Fruit fly (Drosophila melanogaster): Measurements from ENCODE around the gene FarO.
A peak's percentile ranks its signal among the peaks of the same experiment; 100 is the strongest.

The FarO gene

dm6 chrX:2241842-2242241 is 38.2 kb upstream of the FarO start, which contains the start of gene kz:
Gene kz (minus strand): TSS chrX:2242035.
- TF ChIP-seq Dfd (GFP tag; optimal IDR thresholded peaks at IDR 0.05), result no peak
- TF ChIP-seq Dif (GFP tag; optimal IDR thresholded peaks at IDR 0.05; ENCODE audit: partially characterized antibody), result no peak
- TF ChIP-seq Myc (optimal IDR thresholded peaks at IDR 0.05), result peak; percentile 61
- no peak for TF ChIP-seq CG9705 (GFP tag; optimal IDR thresholded peaks at IDR 0.05)
- TF ChIP-seq N (GFP tag; optimal IDR thresholded peaks at IDR 0.05), result no peak
- TF ChIP-seq br (GFP tag; optimal IDR thresholded peaks at IDR 0.05), result no peak
- no peak for TF ChIP-seq GATAd (GFP tag; optimal IDR thresholded peaks at IDR 0.05)
- TF ChIP-seq brk (GFP tag; optimal IDR thresholded peaks at IDR 0.05), result no peak
- no peak for TF ChIP-seq Hr78 (GFP tag; optimal IDR thresholded peaks at IDR 0.05)

- peak; percentile 43 for TF ChIP-seq Dif (GFP tag; optimal IDR thresholded peaks at IDR 0.05; ENCODE audit: partially characterized antibody)
- TF ChIP-seq tai (GFP tag; optimal IDR thresholded peaks at IDR 0.05), result no peak
Observed at dm6 chrX:2225138-2225537, 21.5 kb upstream of the FarO start, which contains the start of gene pcx. Gene pcx (plus strand): TSS chrX:2225296.

dm6 chrX:2223454-2223853 is 19.8 kb upstream of the FarO start, which contains the start of gene CG14052:
Gene CG14052 (plus strand): TSS chrX:2223754.
- TF ChIP-seq Hr78 (GFP tag; optimal IDR thresholded peaks at IDR 0.05) (no peak), N (GFP tag; optimal IDR thresholded peaks at IDR 0.05) (no peak), dl (GFP tag; optimal IDR thresholded peaks at IDR 0.05; ENCODE audit: insufficient read depth in 1 of 2, partially characterized antibody in 2 of 2) (no peak), OdsH (GFP tag; optimal IDR thresholded peaks at IDR 0.05) (no peak), Sp1 (GFP tag; optimal IDR thresholded peaks at IDR 0.05) (no peak), GATAd (GFP tag; optimal IDR thresholded peaks at IDR 0.05) (no peak), Rel (GFP tag; optimal IDR thresholded peaks at IDR 0.05) (no peak), Rel (tag; optimal IDR thresholded peaks at IDR 0.05) (no peak), lola (GFP tag; optimal IDR thresholded peaks at IDR 0.05) (no peak), jim (GFP tag; optimal IDR thresholded peaks at IDR 0.05) (no peak), Myc (optimal IDR thresholded peaks at IDR 0.05) (no peak), Dif (GFP tag; optimal IDR thresholded peaks at IDR 0.05; ENCODE audit: partially characterized antibody) (no peak), CG9705 (GFP tag; optimal IDR thresholded peaks at IDR 0.05) (no peak), CG32264 (GFP tag; optimal IDR thresholded peaks at IDR 0.05) (no peak), h (GFP tag; optimal IDR thresholded peaks at IDR 0.05) (no peak), Dfd (GFP tag; optimal IDR thresholded peaks at IDR 0.05) (no peak), HLH106 (tag; optimal IDR thresholded peaks at IDR 0.05) (no peak), brk (GFP tag; optimal IDR thresholded peaks at IDR 0.05) (no peak), foxo (GFP tag; optimal IDR thresholded peaks at IDR 0.05) (no peak), Abd-B (GFP tag; optimal IDR thresholded peaks at IDR 0.05) (no peak), psq (GFP tag; optimal IDR thresholded peaks at IDR 0.05) (no peak)

DNA sequence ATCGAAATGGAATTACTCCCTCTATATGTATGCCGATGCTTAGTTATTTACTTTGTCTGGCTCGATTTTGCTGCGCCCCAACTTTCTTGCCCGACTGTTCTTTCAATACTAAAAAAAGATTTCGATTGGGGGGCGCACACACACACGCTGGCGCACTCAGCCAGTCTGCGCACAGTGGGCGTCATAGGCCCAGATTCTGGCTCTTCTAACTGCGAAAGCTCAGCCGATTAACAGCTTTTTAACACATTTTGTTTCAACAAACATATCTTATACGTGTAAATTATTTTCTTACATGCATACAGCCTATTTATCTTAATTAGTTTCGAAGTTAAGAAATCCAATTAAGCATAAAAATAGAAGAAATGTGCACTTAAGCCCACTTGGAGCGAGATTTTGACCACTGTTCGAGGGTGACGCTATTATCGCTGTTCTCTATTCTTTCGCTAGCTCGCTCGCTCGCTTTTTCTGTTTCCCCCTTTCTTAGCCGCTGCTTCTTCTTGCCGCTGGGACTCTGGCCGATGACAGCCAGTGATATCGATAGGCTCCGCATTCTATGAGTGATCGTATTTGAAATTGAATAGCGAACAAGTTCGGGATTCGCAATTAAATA is 18.6 kb upstream of the FarO start, which contains the start of gene Vinc:
TSS of gene Vinc (minus strand) at position 387 of the 610 bp plus-strand sequence.
- TF ChIP-seq sage (GFP tag; optimal IDR thresholded peaks at IDR 0.05), result no peak
- no peak for TF ChIP-seq tai (GFP tag; optimal IDR thresholded peaks at IDR 0.05)
- TF ChIP-seq fru (GFP tag; optimal IDR thresholded peaks at IDR 0.05), result peak; percentile 95
- peak in 1 of 2 experiments; percentile 93 for TF ChIP-seq foxo (GFP tag; optimal IDR thresholded peaks at IDR 0.05)
- peak; percentile 86 for TF ChIP-seq Hr83 (GFP tag; optimal IDR thresholded peaks at IDR 0.05; ENCODE audit: poor library complexity, severe bottlenecking)
- TF ChIP-seq Hr78 (GFP tag; optimal IDR thresholded peaks at IDR 0.05), result no peak
- no peak for TF ChIP-seq CrebA (GFP tag; optimal IDR thresholded peaks at IDR 0.05; ENCODE audit: borderline replicate concordance)
- no peak for TF ChIP-seq dmrt93B (GFP tag; optimal IDR thresholded peaks at IDR 0.05)
- TF ChIP-seq Dif (GFP tag; optimal IDR thresholded peaks at IDR 0.05; ENCODE audit: partially characterized antibody), result peak; percentile 40
- peak; percentile 86 for TF ChIP-seq Jra (GFP tag; optimal IDR thresholded peaks at IDR 0.05)
- TF ChIP-seq Myc (optimal IDR thresholded peaks at IDR 0.05), result no peak
- TF ChIP-seq jim (GFP tag; optimal IDR thresholded peaks at IDR 0.05), result no peak
- TF ChIP-seq Sp1 (GFP tag; optimal IDR thresholded peaks at IDR 0.05), result peak; percentile 82
- TF ChIP-seq lola (GFP tag; optimal IDR thresholded peaks at IDR 0.05), result no peak
- TF ChIP-seq Rel (GFP tag; optimal IDR thresholded peaks at IDR 0.05), result peak; percentile 40
- peak; percentile 97 for TF ChIP-seq Rel (tag; optimal IDR thresholded peaks at IDR 0.05)
- TF ChIP-seq rgr (GFP tag; optimal IDR thresholded peaks at IDR 0.05), result peak; percentile 78
- no peak for TF ChIP-seq Hnf4 (GFP tag; optimal IDR thresholded peaks at IDR 0.05)
- TF ChIP-seq woc (GFP tag; optimal IDR thresholded peaks at IDR 0.05), result no peak
- TF ChIP-seq brk (GFP tag; optimal IDR thresholded peaks at IDR 0.05), result no peak
- TF ChIP-seq usp (GFP tag; optimal IDR thresholded peaks at IDR 0.05), result no peak
- peak; percentile 92 for TF ChIP-seq HLH106 (tag; optimal IDR thresholded peaks at IDR 0.05)
- no peak for TF ChIP-seq Dfd (GFP tag; optimal IDR thresholded peaks at IDR 0.05)
- TF ChIP-seq GATAd (GFP tag; optimal IDR thresholded peaks at IDR 0.05), result no peak
- TF ChIP-seq h (GFP tag; optimal IDR thresholded peaks at IDR 0.05), result peak; percentile 93
- peak; percentile 88 for TF ChIP-seq br (GFP tag; optimal IDR thresholded peaks at IDR 0.05)
- TF ChIP-seq ey (GFP tag; optimal IDR thresholded peaks at IDR 0.05), result peak; percentile 82
- TF ChIP-seq Vsx2 (GFP tag; optimal IDR thresholded peaks at IDR 0.05; ENCODE audit: partially characterized antibody), result no peak
- TF ChIP-seq dsf (GFP tag; optimal IDR thresholded peaks at IDR 0.05; ENCODE audit: borderline replicate concordance), result no peak
- TF ChIP-seq pan (optimal IDR thresholded peaks at IDR 0.05), result no peak
- no peak for TF ChIP-seq N (GFP tag; optimal IDR thresholded peaks at IDR 0.05)
- TF ChIP-seq dl (GFP tag; optimal IDR thresholded peaks at IDR 0.05; ENCODE audit: insufficient read depth in 1 of 2, partially characterized antibody in 2 of 2), result no peak
- TF ChIP-seq Abd-B (GFP tag; optimal IDR thresholded peaks at IDR 0.05), result no peak
- TF ChIP-seq psq (GFP tag; optimal IDR thresholded peaks at IDR 0.05), result peak; percentile 93
- peak; percentile 79 for TF ChIP-seq CG32264 (GFP tag; optimal IDR thresholded peaks at IDR 0.05)
- TF ChIP-seq CG9705 (GFP tag; optimal IDR thresholded peaks at IDR 0.05), result peak; percentile 85
- TF ChIP-seq Mio (GFP tag; optimal IDR thresholded peaks at IDR 0.05), result no peak
- peak; percentile 66 for TF ChIP-seq sv (GFP tag; optimal IDR thresholded peaks at IDR 0.05)

All from whole organism, wandering third instar larva.